Worm (Caenorhabditis elegans) whole organism, midembryonic: Measurements from ENCODE around the gene F45D3.4.

Experiments
- cog-1 ChIP-seq: sonication (generic microtip); optimal IDR thresholded peaks from 2 replicates; lab custom pipeline; 2016; ENCODE audit warnings: missing genetic modification characterization, missing compliant biosample characterization
- flt-1 ChIP-seq: fragments of 200-800 bp; sonication (Bioruptor generic); IDR thresholded peaks from 2 replicates; pipeline ENCODE4 v1.3.6; 2022; ENCODE audit warnings: missing genetic modification characterization, missing compliant biosample characterization
- klf-2 ChIP-seq: fragments of 200-800 bp; sonication (Bioruptor generic); conservative IDR thresholded peaks from 2 replicates; pipeline ENCODE4 v1.3.6; 2022; ENCODE audit warnings: missing genetic modification reagents, missing genetic modification characterization, missing compliant biosample characterization
- ref-1 ChIP-seq: fragments of 200-800 bp; sonication (Bioruptor generic); conservative IDR thresholded peaks from 2 replicates; pipeline ENCODE4 v1.3.6; 2022; ENCODE audit warnings: missing genetic modification reagents, missing genetic modification characterization, missing compliant biosample characterization
- tab-1 ChIP-seq: fragments of 200-800 bp; sonication (Bioruptor generic); IDR thresholded peaks from 2 replicates; pipeline ENCODE4 v1.3.6; 2022; ENCODE audit warnings: missing genetic modification characterization, missing compliant biosample characterization
- ztf-23 ChIP-seq: fragments of 200-800 bp; sonication (Bioruptor generic); IDR thresholded peaks from 2 replicates; pipeline ENCODE4 v1.3.6; 2022; ENCODE audit warnings: missing genetic modification reagents, missing genetic modification characterization, missing compliant biosample characterization

DNA sequence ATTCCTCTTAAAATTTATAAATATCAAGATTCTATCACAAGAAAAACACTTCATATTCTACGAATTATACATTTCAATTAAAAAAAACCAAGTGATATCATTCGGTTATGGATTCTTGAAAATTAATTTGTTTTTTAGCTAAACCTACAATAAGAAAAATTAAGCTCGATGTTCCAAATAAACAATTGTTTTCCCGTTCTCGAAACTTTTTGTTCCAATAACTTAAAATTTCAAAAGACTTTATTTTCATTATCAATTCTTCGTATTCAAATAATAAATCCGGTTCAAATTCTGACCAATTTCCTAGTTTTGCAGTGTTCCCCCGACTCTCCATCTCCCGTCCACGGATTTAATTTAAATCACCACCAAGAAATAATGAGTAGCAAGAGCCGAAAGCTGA is 26.3 kb upstream of the F45D3.4 start, which contains the start of gene E02A10.3:
- TF ChIP-seq ztf-23 (GFP tag; lab: Robert Waterston, UW), result no peak
- no peak for TF ChIP-seq klf-2
- TF ChIP-seq cog-1, result no peak
- TF ChIP-seq flt-1 (GFP tag; lab: Robert Waterston, UW), result no peak
- TF ChIP-seq ref-1 (GFP tag; lab: Robert Waterston, UW), result no peak
- TF ChIP-seq tab-1 (GFP tag; lab: Robert Waterston, UW), result no peak
